Worm (Caenorhabditis elegans) whole organism, L1 larva: ENCODE data around the gene eif-2D.

Experiments used
- nhr-47 ChIP-seq: sonication (generic microtip); optimal IDR thresholded peaks from 2 replicates; lab custom pipeline; 2016; ENCODE audit warnings: mild to moderate bottlenecking, missing genetic modification characterization, moderate library complexity, missing compliant biosample characterization
- sup-37 ChIP-seq: fragments of 200-800 bp; sonication (Bioruptor generic); optimal IDR thresholded peaks from 2 replicates; lab custom pipeline; 2018; ENCODE audit warnings: mild to moderate bottlenecking, missing genetic modification characterization, missing compliant biosample characterization

DNA sequence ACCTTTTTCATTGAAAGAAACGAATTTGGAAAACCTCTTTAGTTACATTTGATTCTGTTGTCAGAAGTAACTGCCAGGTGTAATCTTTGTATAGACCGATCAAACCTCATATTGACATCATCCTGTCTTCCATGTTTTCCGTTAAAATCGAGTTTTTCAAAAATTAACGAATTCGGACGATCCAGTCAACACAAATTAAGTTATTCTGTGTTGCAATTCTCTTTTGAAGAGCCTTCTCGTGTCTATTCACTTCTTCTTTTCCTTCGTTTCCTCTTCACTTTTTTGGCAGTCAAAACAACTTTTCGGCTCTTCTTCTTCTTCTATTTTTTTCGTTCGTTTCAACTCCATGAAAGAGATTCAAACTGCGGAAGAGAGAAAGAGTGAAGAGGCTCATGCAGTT is 16.6 kb downstream of the eif-2D start:
- TF ChIP-seq nhr-47 (no peak), sup-37 (GFP tag; lab: Kevin White, UChicago) (no peak)
